Worm (Caenorhabditis elegans) whole organism, midembryonic: ENCODE results near the gene nhr-127.

Experiments
- cog-1 ChIP-seq: sonication (generic microtip); optimal IDR thresholded peaks from 2 replicates; lab custom pipeline; 2016; ENCODE audit warnings: missing genetic modification characterization, missing compliant biosample characterization
- flt-1 ChIP-seq: fragments of 200-800 bp; sonication (Bioruptor generic); IDR thresholded peaks from 2 replicates; pipeline ENCODE4 v1.3.6; 2022; ENCODE audit warnings: missing genetic modification characterization, missing compliant biosample characterization
- med-1 ChIP-seq: sonication (generic microtip); optimal IDR thresholded peaks from 2 replicates; lab custom pipeline; 2017; ENCODE audit warnings: missing genetic modification characterization, mild to moderate bottlenecking, missing compliant biosample characterization, antibody characterized with exemption, missing genetic modification reagents; ENCODE audit not compliant: insufficient read depth
- ref-1 ChIP-seq: fragments of 200-800 bp; sonication (Bioruptor generic); conservative IDR thresholded peaks from 2 replicates; pipeline ENCODE4 v1.3.6; 2022; ENCODE audit warnings: missing genetic modification reagents, missing genetic modification characterization, missing compliant biosample characterization
- tab-1 ChIP-seq: fragments of 200-800 bp; sonication (Bioruptor generic); IDR thresholded peaks from 2 replicates; pipeline ENCODE4 v1.3.6; 2022; ENCODE audit warnings: missing genetic modification characterization, missing compliant biosample characterization
- ztf-29 ChIP-seq: fragments of 200-800 bp; sonication (Bioruptor generic); IDR thresholded peaks from 2 replicates; pipeline ENCODE4 v1.3.6; 2022; ENCODE audit warnings: missing genetic modification reagents, missing genetic modification characterization, missing compliant biosample characterization

DNA sequence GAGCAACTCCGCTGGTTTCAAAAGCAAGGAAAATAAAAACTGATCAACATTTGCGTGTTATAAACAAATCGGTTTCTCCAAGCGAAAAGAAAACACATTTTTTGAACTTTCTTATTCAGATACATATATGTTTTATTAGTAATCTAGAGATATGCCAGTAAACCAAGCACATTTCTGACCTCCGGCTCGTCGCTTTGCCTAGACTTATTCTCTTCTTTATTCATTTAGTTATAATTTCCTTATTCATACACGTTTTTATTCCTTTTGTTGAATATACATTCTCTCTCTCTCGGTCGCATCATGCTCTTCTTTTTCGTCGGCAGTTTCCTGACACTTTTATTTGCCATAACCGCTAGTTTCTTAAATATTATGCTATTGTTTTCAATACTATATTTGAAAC lies 38.9 kb downstream of the nhr-127 start, which contains the start of gene srbc-84:
- TF ChIP-seq ztf-29 (GFP tag; lab: Robert Waterston, UW) (no peak), tab-1 (GFP tag; lab: Robert Waterston, UW) (no peak), ref-1 (GFP tag; lab: Robert Waterston, UW) (no peak), med-1 (GFP tag; lab: Kevin White, UChicago) (no peak), cog-1 (tag; lab: Kevin White, UChicago) (no peak), flt-1 (no peak)
